Fruit fly (Drosophila melanogaster): ENCODE results near the gene CG13992.

Gene CG13992

DNA sequence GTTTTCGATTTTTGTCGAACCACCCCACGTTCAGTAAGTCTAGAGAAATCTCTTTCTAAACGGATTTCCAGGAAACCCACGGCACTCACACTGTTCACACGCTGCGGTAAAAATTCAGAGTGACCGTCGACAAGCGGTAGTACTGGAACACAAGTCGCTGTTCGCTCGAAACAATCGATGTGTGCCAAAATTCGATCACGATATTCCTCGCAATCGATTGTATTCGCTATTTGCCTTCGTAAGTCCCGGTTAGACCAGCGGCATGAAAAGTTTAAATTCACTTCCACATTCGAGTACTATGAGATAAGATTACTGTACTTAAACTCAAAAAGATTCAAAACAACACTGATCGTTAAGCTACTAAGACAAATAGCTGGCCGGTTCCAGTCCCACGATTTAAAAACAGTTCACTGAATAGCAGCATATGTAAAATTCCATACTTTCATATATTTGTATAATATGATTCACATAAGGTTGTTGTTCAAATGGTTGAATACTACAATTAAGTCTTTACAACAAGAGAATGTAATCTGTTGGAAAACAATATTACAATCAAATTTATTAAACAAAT lies 13.4 kb upstream of the CG13992 start, which contains the start of gene chic (continued):
- peak; percentile 48 for TF ChIP-seq CG33213 (GFP tag; optimal IDR thresholded peaks at IDR 0.05)
- TF ChIP-seq Hmr (GFP tag; optimal IDR thresholded peaks at IDR 0.05): peak; percentile 34
- peak; percentile 14 for TF ChIP-seq CG12659 (GFP tag; optimal IDR thresholded peaks at IDR 0.05)
- TF ChIP-seq sens (GFP tag): peak; percentile 64
- TF ChIP-seq gfzf (GFP tag; optimal IDR thresholded peaks at IDR 0.05): peak; percentile 68
- TF ChIP-seq crc (GFP tag; optimal IDR thresholded peaks at IDR 0.05): peak; percentile 6
- TF ChIP-seq hb (GFP tag; IDR thresholded peaks at IDR 0.05; ENCODE audit: partially characterized antibody): no peak
- TF ChIP-seq Fer3 (tag; optimal IDR thresholded peaks at IDR 0.05): peak; percentile 27
- peak; percentile 11 for TF ChIP-seq CG18476 (GFP tag; optimal IDR thresholded peaks at IDR 0.05)
- TF ChIP-seq CG31388 (GFP tag; optimal IDR thresholded peaks at IDR 0.05): no peak
- TF ChIP-seq CG14710 (tag; optimal IDR thresholded peaks at IDR 0.05): no peak
- peak; percentile 36 for TF ChIP-seq Camta (GFP tag; optimal IDR thresholded peaks at IDR 0.05)
- TF ChIP-seq CG7357 (GFP tag; IDR thresholded peaks at IDR 0.05): no peak
- no peak for TF ChIP-seq CG17359 (tag; optimal IDR thresholded peaks at IDR 0.05)
- no peak for TF ChIP-seq insv (GFP tag; optimal IDR thresholded peaks at IDR 0.05)
- TF ChIP-seq lab (GFP tag; optimal IDR thresholded peaks at IDR 0.05): peak; percentile 23
- TF ChIP-seq en (GFP tag; optimal IDR thresholded peaks at IDR 0.05): peak; percentile 10
- peak; percentile 6 for TF ChIP-seq CG30403 (GFP tag; optimal IDR thresholded peaks at IDR 0.05)
- peak; percentile 5 for TF ChIP-seq org-1 (GFP tag; optimal IDR thresholded peaks at IDR 0.05)
- TF ChIP-seq lmd (GFP tag; IDR thresholded peaks at IDR 0.05): no peak
- TF ChIP-seq Eip74EF (GFP tag; optimal IDR thresholded peaks at IDR 0.05): peak in 1 of 2 experiments; percentile 20
- peak; percentile 20 for TF ChIP-seq Sry-δ (GFP tag; optimal IDR thresholded peaks at IDR 0.05)
- TF ChIP-seq CG9797 (GFP tag; optimal IDR thresholded peaks at IDR 0.05): peak; percentile 66
- TF ChIP-seq CG9876 (GFP tag; optimal IDR thresholded peaks at IDR 0.05): no peak
- TF ChIP-seq CG4820 (GFP tag; optimal IDR thresholded peaks at IDR 0.05): peak; percentile 5
- peak; percentile 55 for TF ChIP-seq CG13894 (tag; optimal IDR thresholded peaks at IDR 0.05)
- TF ChIP-seq bsh (GFP tag; optimal IDR thresholded peaks at IDR 0.05): peak in 1 of 2 experiments; percentile 19
- TF ChIP-seq ind (GFP tag; optimal IDR thresholded peaks at IDR 0.05): peak; percentile 26
- peak; percentile 52 for TF ChIP-seq CrebB (tag; optimal IDR thresholded peaks at IDR 0.05)
- TF ChIP-seq CG1647 (GFP tag; optimal IDR thresholded peaks at IDR 0.05): peak; percentile 38
- TF ChIP-seq CG10431 (GFP tag; optimal IDR thresholded peaks at IDR 0.05): no peak
- TF ChIP-seq Dll (GFP tag; IDR thresholded peaks at IDR 0.05; ENCODE audit: partially characterized antibody): no peak
- TF ChIP-seq Ets65A (GFP tag): peak; percentile 94
- TF ChIP-seq Ada2b (GFP tag; IDR thresholded peaks at IDR 0.05): no peak
- peak; percentile 23 for TF ChIP-seq CG12071 (GFP tag; optimal IDR thresholded peaks at IDR 0.05)
- TF ChIP-seq CG6272 (GFP tag; IDR thresholded peaks at IDR 0.05): 0 out of 2 replicates have a peak, but pooled peaks have one; percentile 10
- no peak for TF ChIP-seq so (GFP tag; IDR thresholded peaks at IDR 0.05)
- TF ChIP-seq ab (GFP tag; optimal IDR thresholded peaks at IDR 0.05): no peak
- peak; percentile 1 for TF ChIP-seq CG4707 (GFP tag; optimal IDR thresholded peaks at IDR 0.05)
- no peak for TF ChIP-seq fd3F (GFP tag; optimal IDR thresholded peaks at IDR 0.05)
- no peak for TF ChIP-seq ken (GFP tag; IDR thresholded peaks at IDR 0.05)
- TF ChIP-seq Hr3 (GFP tag; optimal IDR thresholded peaks at IDR 0.05): peak; percentile 6
- TF ChIP-seq lilli (GFP tag; optimal IDR thresholded peaks at IDR 0.05): peak; percentile 17
- peak; percentile 73 for TF ChIP-seq CG1603 (tag; optimal IDR thresholded peaks at IDR 0.05)
- peak; percentile 21 for TF ChIP-seq mam (GFP tag; optimal IDR thresholded peaks at IDR 0.05)
- TF ChIP-seq Meics (GFP tag; optimal IDR thresholded peaks at IDR 0.05): peak; percentile 32
- TF ChIP-seq CG7745 (tag; optimal IDR thresholded peaks at IDR 0.05): peak; percentile 85
- peak; percentile 85 for TF ChIP-seq pzg (GFP tag; optimal IDR thresholded peaks at IDR 0.05)
- TF ChIP-seq PHDP (tag; optimal IDR thresholded peaks at IDR 0.05): no peak
- peak; percentile 12 for TF ChIP-seq dmrt99B (tag; optimal IDR thresholded peaks at IDR 0.05)
